Fruit fly (Drosophila melanogaster): Measurements from ENCODE around the gene Cse1.
A peak's percentile ranks its signal among the peaks of the same experiment; 100 is the strongest.

The Cse1 gene

dm6 chr2L:16826872-16827506, 2.0 kb upstream of the Cse1 start, which contains the start of gene AspRS-m (continued):
- TF ChIP-seq stwl (tag; optimal IDR thresholded peaks at IDR 0.05) = peak; percentile 66
- peak; percentile 77; the same call in 1 of the 2 replicates for TF ChIP-seq tna (GFP tag; IDR thresholded peaks at IDR 0.05; ENCODE audit: partially characterized antibody)
- no peak for TF ChIP-seq CG10543 (GFP tag; optimal IDR thresholded peaks at IDR 0.05)
- peak; percentile 97 for TF ChIP-seq cg (GFP tag; optimal IDR thresholded peaks at IDR 0.05)
- no peak for TF ChIP-seq fru (optimal IDR thresholded peaks at IDR 0.05)
- no peak for TF ChIP-seq sens (GFP tag)
- no peak for TF ChIP-seq hth (optimal IDR thresholded peaks at IDR 0.05)
- no peak for TF ChIP-seq pros (GFP tag; optimal IDR thresholded peaks at IDR 0.05)
- no peak for TF ChIP-seq ap (GFP tag; IDR thresholded peaks at IDR 0.05)
- TF ChIP-seq oc (tag; optimal IDR thresholded peaks at IDR 0.05) = no peak
- no peak for TF ChIP-seq onecut (GFP tag; IDR thresholded peaks at IDR 0.05)
- no peak for TF ChIP-seq CG31441 (GFP tag; IDR thresholded peaks at IDR 0.05)
- no peak for TF ChIP-seq peb (GFP tag; IDR thresholded peaks at IDR 0.05)
- TF ChIP-seq phol (tag; optimal IDR thresholded peaks at IDR 0.05) = no peak
- no peak for TF ChIP-seq crol (GFP tag; IDR thresholded peaks at IDR 0.05)
- TF ChIP-seq hb (GFP tag; IDR thresholded peaks at IDR 0.05; ENCODE audit: partially characterized antibody) = peak; percentile 88
- no peak for TF ChIP-seq fd64A (GFP tag; optimal IDR thresholded peaks at IDR 0.05)
- no peak for TF ChIP-seq fu2 (GFP tag; optimal IDR thresholded peaks at IDR 0.05)
- peak; percentile 27; the same call in 1 of the 2 replicates for TF ChIP-seq ranshi (GFP tag; IDR thresholded peaks at IDR 0.05)
- no peak for TF ChIP-seq tio (GFP tag; optimal IDR thresholded peaks at IDR 0.05)
- TF ChIP-seq CG10979 (tag; optimal IDR thresholded peaks at IDR 0.05) = no peak
- no peak for TF ChIP-seq CG32767 (GFP tag; IDR thresholded peaks at IDR 0.05)
- TF ChIP-seq Hey (tag; optimal IDR thresholded peaks at IDR 0.05) = no peak
- no peak for TF ChIP-seq D (optimal IDR thresholded peaks at IDR 0.05)
- TF ChIP-seq D (GFP tag; optimal IDR thresholded peaks at IDR 0.05) = no peak
- TF ChIP-seq CG18011 (GFP tag; optimal IDR thresholded peaks at IDR 0.05) = no peak
- TF ChIP-seq dpn (GFP tag; optimal IDR thresholded peaks at IDR 0.05) = peak in 1 of 2 experiments; percentile 40
- no peak for TF ChIP-seq CG10654 (GFP tag; optimal IDR thresholded peaks at IDR 0.05)
- peak; percentile 88 for TF ChIP-seq Bgb (GFP tag; IDR thresholded peaks at IDR 0.05; ENCODE audit: partially characterized antibody)
- no peak for TF ChIP-seq CG14667 (GFP tag; IDR thresholded peaks at IDR 0.05)
- TF ChIP-seq lbe (GFP tag; optimal IDR thresholded peaks at IDR 0.05) = no peak
- TF ChIP-seq CG43689 (GFP tag; IDR thresholded peaks at IDR 0.05) = no peak
- no peak for TF ChIP-seq sim (GFP tag; IDR thresholded peaks at IDR 0.05)
- TF ChIP-seq chm (GFP tag; IDR thresholded peaks at IDR 0.05) = no peak
- no peak for TF ChIP-seq unpg (GFP tag; optimal IDR thresholded peaks at IDR 0.05)
- TF ChIP-seq CG12104 (GFP tag; optimal IDR thresholded peaks at IDR 0.05) = no peak
- no peak for TF ChIP-seq sug (tag; optimal IDR thresholded peaks at IDR 0.05)
- TF ChIP-seq CG11696 (GFP tag; IDR thresholded peaks at IDR 0.05) = no peak
- no peak for TF ChIP-seq Usf (GFP tag; optimal IDR thresholded peaks at IDR 0.05)
- no peak for TF ChIP-seq CG15011 (GFP tag; optimal IDR thresholded peaks at IDR 0.05)
- TF ChIP-seq ase (GFP tag; IDR thresholded peaks at IDR 0.05) = no peak
- TF ChIP-seq vnd (GFP tag; IDR thresholded peaks at IDR 0.05; ENCODE audit: partially characterized antibody) = peak; percentile 88
- no peak for TF ChIP-seq Dip3 (GFP tag; optimal IDR thresholded peaks at IDR 0.05)
- TF ChIP-seq kay (GFP tag; optimal IDR thresholded peaks at IDR 0.05) = no peak
- TF ChIP-seq MESR4 (GFP tag; optimal IDR thresholded peaks at IDR 0.05) = peak; percentile 64
- no peak for TF ChIP-seq esg (GFP tag; conservative IDR thresholded peaks at IDR 0.05)
- TF ChIP-seq CG15269 (tag; optimal IDR thresholded peaks at IDR 0.05) = no peak
- no peak for TF ChIP-seq GATAe (GFP tag; conservative IDR thresholded peaks at IDR 0.05)
- TF ChIP-seq Ravus (GFP tag; IDR thresholded peaks at IDR 0.05) = no peak
- no peak for TF ChIP-seq Hr51 (GFP tag; optimal IDR thresholded peaks at IDR 0.05)
- TF ChIP-seq Bteb2 (GFP tag; optimal IDR thresholded peaks at IDR 0.05) = no peak
- TF ChIP-seq h (optimal IDR thresholded peaks at IDR 0.05) = no peak
